Worm (Caenorhabditis elegans): ENCODE data around the gene lec-10.
A peak's percentile ranks its signal among the peaks of the same experiment; 100 is the strongest.

lec-10 gene

ce11 chrV:6517305-6518224 is 28.6 kb upstream of the lec-10 start:
- TF ChIP-seq somi-1 (GFP tag; optimal IDR thresholded peaks at IDR 0.05) (peak; percentile 3), egrh-3 (GFP tag; IDR thresholded peaks at IDR 0.05) (no peak), F33H1.4 (GFP tag; IDR thresholded peaks at IDR 0.05) (peak; percentile 75), F22D6.2 (tag; optimal IDR thresholded peaks at IDR 0.05) (peak; percentile 1), cebp-2 (GFP tag; IDR thresholded peaks at IDR 0.05) (no peak), madf-8 (GFP tag; conservative IDR thresholded peaks at IDR 0.05) (peak; percentile 46), K11D2.4 (GFP tag; IDR thresholded peaks at IDR 0.05) (peak; percentile 35; the same call in 1 of the 2 replicates), ama-1 (optimal IDR thresholded peaks at IDR 0.05) (no peak), ama-1 (GFP tag; optimal IDR thresholded peaks at IDR 0.05) (no peak), pha-4 (tag; optimal IDR thresholded peaks at IDR 0.05) (peak; percentile 42), efl-1 (GFP tag; optimal IDR thresholded peaks at IDR 0.05) (peak; percentile 63), xnd-1 (tag; optimal IDR thresholded peaks at IDR 0.05) (peak; percentile 54), aptf-2 (GFP tag; conservative IDR thresholded peaks at IDR 0.05) (no peak), snpc-1.1 (tag; optimal IDR thresholded peaks at IDR 0.05; ENCODE audit: insufficient read depth) (no peak), madf-6 (GFP tag; IDR thresholded peaks at IDR 0.05) (peak; percentile 67; the same call in 1 of the 2 replicates), hrde-1 (tag; optimal IDR thresholded peaks at IDR 0.05; ENCODE audit: borderline replicate concordance) (no peak), D2030.7 (GFP tag; IDR thresholded peaks at IDR 0.05) (0 out of 2 replicates have a peak, but pooled peaks have one; percentile 23), ztf-26 (tag; optimal IDR thresholded peaks at IDR 0.05) (peak; percentile 1), bed-2 (GFP tag; IDR thresholded peaks at IDR 0.05) (no peak), madf-3 (GFP tag; IDR thresholded peaks at IDR 0.05) (no peak), lsl-1 (GFP tag; optimal IDR thresholded peaks at IDR 0.05) (peak; percentile 76), lin-26 (GFP tag; IDR thresholded peaks at IDR 0.05) (no peak), tbp1 (GFP tag; optimal IDR thresholded peaks at IDR 0.05) (no peak), ceh-91 (GFP tag; IDR thresholded peaks at IDR 0.05) (0 out of 2 replicates have a peak, but pooled peaks have one; percentile 15), him-1 (tag; optimal IDR thresholded peaks at IDR 0.05) (peak; percentile 36), repo-1 (tag; optimal IDR thresholded peaks at IDR 0.05) (no peak), F52B5.7 (tag; optimal IDR thresholded peaks at IDR 0.05) (no peak), sea-2 (GFP tag; IDR thresholded peaks at IDR 0.05) (no peak), lin-40 (tag; optimal IDR thresholded peaks at IDR 0.05) (peak; percentile 29), mes-4 (tag; optimal IDR thresholded peaks at IDR 0.05) (no peak), nhr-27 (tag; optimal IDR thresholded peaks at IDR 0.05) (no peak), ztf-18 (tag; optimal IDR thresholded peaks at IDR 0.05) (no peak)

ce11 chrV:6516491-6517304 is 27.8 kb upstream of the lec-10 start, which contains the start of gene mdh-1:
mdh-1 (minus strand) TSS chrV:6516526.
- TF ChIP-seq zfh-2 (GFP tag; conservative IDR thresholded peaks at IDR 0.05), result no peak
- peak; percentile 77 for TF ChIP-seq pha-4 (tag; optimal IDR thresholded peaks at IDR 0.05)
- peak; percentile 4 for TF ChIP-seq ZK185.1 (tag; optimal IDR thresholded peaks at IDR 0.05; ENCODE audit: poor library complexity, severe bottlenecking)
- TF ChIP-seq mes-4 (tag; optimal IDR thresholded peaks at IDR 0.05), result no peak
- TF ChIP-seq ztf-22 (GFP tag; optimal IDR thresholded peaks at IDR 0.05), result no peak
- TF ChIP-seq ama-1 (optimal IDR thresholded peaks at IDR 0.05), result peak; percentile 44
- TF ChIP-seq ama-1 (GFP tag; optimal IDR thresholded peaks at IDR 0.05), result no peak
- peak; percentile 40; the same call in 1 of the 2 replicates for TF ChIP-seq nfyb-1 (GFP tag; IDR thresholded peaks at IDR 0.05)
- peak; percentile 43; the same call in 1 of the 2 replicates for TF ChIP-seq Y95B8A.8 (GFP tag; IDR thresholded peaks at IDR 0.05)
- no peak for TF ChIP-seq Y56A3A.18 (GFP tag; IDR thresholded peaks at IDR 0.05)
- TF ChIP-seq hmg-1.2 (GFP tag; IDR thresholded peaks at IDR 0.05), result no peak
- no peak for TF ChIP-seq him-1 (tag; optimal IDR thresholded peaks at IDR 0.05)
- TF ChIP-seq egl-44 (GFP tag; IDR thresholded peaks at IDR 0.05), result no peak
- peak; percentile 49; the same call in 1 of the 2 replicates for TF ChIP-seq let-526 (GFP tag; IDR thresholded peaks at IDR 0.05)
- TF ChIP-seq rcor-1 (GFP tag; IDR thresholded peaks at IDR 0.05), result no peak
- no peak for TF ChIP-seq T07F8.4 (tag; optimal IDR thresholded peaks at IDR 0.05)
- TF ChIP-seq ekl-4 (GFP tag; IDR thresholded peaks at IDR 0.05), result no peak
- TF ChIP-seq athp-1 (tag; optimal IDR thresholded peaks at IDR 0.05), result no peak
- TF ChIP-seq sea-2 (GFP tag; IDR thresholded peaks at IDR 0.05), result no peak

Data from whole organism, young adult.